Comparison of ENCODE assay signal across 3 fruit fly cellular contexts in genomic region chr3L:3178530-3179096, dm6.
TF ChIP-seq lines count a peak whose summit lies in the region.

TSS of gene MnM (minus strand) at chr3L:3178580.
TSS of gene Girdin (plus strand) at chr3L:3178930.

TF ChIP-seq in whole organism, adult, 20 proteins besides CTCF, POLR2A, EP300 and RAD21 (continued from another document):
- TF ChIP-seq CG14711 (tag; optimal IDR thresholded peaks at IDR 0.05; lab: Kevin White, UChicago) (peak; percentile 14), CG33017 (tag; optimal IDR thresholded peaks at IDR 0.05; lab: Kevin White, UChicago) (no peak)

TF ChIP-seq in whole organism, embryonic, 481 proteins besides CTCF, POLR2A, EP300 and RAD21 (continued from another document and continues in another):
- TF ChIP-seq zen (tag; optimal IDR thresholded peaks at IDR 0.05; lab: Kevin White, UChicago) (peak; percentile 54), dysf (GFP tag; IDR thresholded peaks at IDR 0.05; lab: Robert Waterston, UW) (peak; percentile 64; the same call in 2 of the 3 replicates), pho (GFP tag; optimal IDR thresholded peaks at IDR 0.05; lab: Kevin White, UChicago) (peak; percentile 86), Usf (GFP tag; optimal IDR thresholded peaks at IDR 0.05; lab: Kevin White, UChicago) (no peak), fd96Cb (tag; optimal IDR thresholded peaks at IDR 0.05; lab: Kevin White, UChicago) (peak; percentile 16), onecut (GFP tag; IDR thresholded peaks at IDR 0.05; lab: Robert Waterston, UW) (no peak), CG3838 (GFP tag; optimal IDR thresholded peaks at IDR 0.05; lab: Kevin White, UChicago) (no peak), B-H2 (GFP tag; optimal IDR thresholded peaks at IDR 0.05; lab: Kevin White, UChicago) (no peak), CG12299 (tag; optimal IDR thresholded peaks at IDR 0.05; lab: Kevin White, UChicago) (no peak), CG18476 (GFP tag; optimal IDR thresholded peaks at IDR 0.05; lab: Kevin White, UChicago) (no peak), vnd (GFP tag; IDR thresholded peaks at IDR 0.05; lab: Robert Waterston, UW; ENCODE audit: partially characterized antibody) (peak; percentile 86), Kr (GFP tag; optimal IDR thresholded peaks at IDR 0.05; lab: Kevin White, UChicago) (no peak), CG9797 (GFP tag; optimal IDR thresholded peaks at IDR 0.05; lab: Kevin White, UChicago) (peak; percentile 50), Hsf (GFP tag; optimal IDR thresholded peaks at IDR 0.05; lab: Kevin White, UChicago) (peak; percentile 77), br (optimal IDR thresholded peaks at IDR 0.05; lab: Kevin White, UChicago) (no peak), D (optimal IDR thresholded peaks at IDR 0.05; lab: Kevin White, UChicago) (peak; percentile 91), D (GFP tag; optimal IDR thresholded peaks at IDR 0.05; lab: Kevin White, UChicago) (no peak), abd-A (tag; optimal IDR thresholded peaks at IDR 0.05; lab: Kevin White, UChicago) (no peak), gsb (GFP tag; IDR thresholded peaks at IDR 0.05; lab: Robert Waterston, UW) (no peak), CG11085 (GFP tag; IDR thresholded peaks at IDR 0.05; lab: Robert Waterston, UW) (no peak), CG7271 (tag; optimal IDR thresholded peaks at IDR 0.05; lab: Kevin White, UChicago) (no peak), CG3065 (GFP tag; optimal IDR thresholded peaks at IDR 0.05; lab: Kevin White, UChicago) (no peak), Hand (GFP tag; optimal IDR thresholded peaks at IDR 0.05; lab: Kevin White, UChicago) (no peak), CG4707 (GFP tag; optimal IDR thresholded peaks at IDR 0.05; lab: Kevin White, UChicago) (no peak), Meics (GFP tag; optimal IDR thresholded peaks at IDR 0.05; lab: Kevin White, UChicago) (peak; percentile 22), CG2116 (GFP tag; optimal IDR thresholded peaks at IDR 0.05; lab: Kevin White, UChicago) (peak; percentile 85), Sox100B (GFP tag; optimal IDR thresholded peaks at IDR 0.05; lab: Kevin White, UChicago) (no peak), Doc2 (GFP tag; IDR thresholded peaks at IDR 0.05; lab: Robert Waterston, UW) (no peak), lmd (GFP tag; IDR thresholded peaks at IDR 0.05; lab: Robert Waterston, UW) (peak; percentile 56), CG7357 (GFP tag; IDR thresholded peaks at IDR 0.05; lab: Robert Waterston, UW) (no peak), pros (GFP tag; optimal IDR thresholded peaks at IDR 0.05; lab: Kevin White, UChicago) (no peak), CG31388 (GFP tag; optimal IDR thresholded peaks at IDR 0.05; lab: Kevin White, UChicago) (peak; percentile 17), Scr (GFP tag; IDR thresholded peaks at IDR 0.05; lab: Robert Waterston, UW; ENCODE audit: partially characterized antibody) (peak; percentile 92), CG2199 (GFP tag; IDR thresholded peaks at IDR 0.05; lab: Robert Waterston, UW) (no peak), en (GFP tag; optimal IDR thresholded peaks at IDR 0.05; lab: Kevin White, UChicago) (no peak), CG32767 (GFP tag; IDR thresholded peaks at IDR 0.05; lab: Robert Waterston, UW) (no peak), Side (GFP tag; optimal IDR thresholded peaks at IDR 0.05; lab: Kevin White, UChicago) (peak; percentile 49), grn (GFP tag; optimal IDR thresholded peaks at IDR 0.05; lab: Kevin White, UChicago) (no peak), MESR4 (GFP tag; optimal IDR thresholded peaks at IDR 0.05; lab: Kevin White, UChicago) (peak; percentile 63), pan (optimal IDR thresholded peaks at IDR 0.05; lab: Kevin White, UChicago) (no peak), pan (GFP tag; optimal IDR thresholded peaks at IDR 0.05 in 1 of 2, IDR thresholded peaks at IDR 0.05 in 1 of 2) (no peak), run (tag; optimal IDR thresholded peaks at IDR 0.05; lab: Kevin White, UChicago) (no peak), CG17829 (tag; optimal IDR thresholded peaks at IDR 0.05; lab: Kevin White, UChicago) (peak; percentile 71), CG31224 (GFP tag; IDR thresholded peaks at IDR 0.05; lab: Robert Waterston, UW) (no peak), Bteb2 (GFP tag; optimal IDR thresholded peaks at IDR 0.05; lab: Kevin White, UChicago) (peak; percentile 69), mirr (GFP tag; optimal IDR thresholded peaks at IDR 0.05; lab: Kevin White, UChicago) (no peak), wor (GFP tag; IDR thresholded peaks at IDR 0.05; lab: Robert Waterston, UW) (peak; percentile 24; the same call in 1 of the 2 replicates), CG6854 (GFP tag; optimal IDR thresholded peaks at IDR 0.05; lab: Kevin White, UChicago) (no peak), YL-1 (GFP tag; optimal IDR thresholded peaks at IDR 0.05; lab: Kevin White, UChicago) (peak; percentile 19), CG4820 (GFP tag; optimal IDR thresholded peaks at IDR 0.05; lab: Kevin White, UChicago) (peak; percentile 45), sc (optimal IDR thresholded peaks at IDR 0.05; lab: Kevin White, UChicago) (no peak), sc (GFP tag; optimal IDR thresholded peaks at IDR 0.05; lab: Kevin White, UChicago) (no peak), ham (GFP tag; IDR thresholded peaks at IDR 0.05; lab: Robert Waterston, UW) (no peak), CG16815 (GFP tag; optimal IDR thresholded peaks at IDR 0.05; lab: Kevin White, UChicago) (peak; percentile 4), CG1792 (GFP tag; optimal IDR thresholded peaks at IDR 0.05; lab: Kevin White, UChicago) (peak; percentile 17), B-H1 (GFP tag; IDR thresholded peaks at IDR 0.05; lab: Robert Waterston, UW) (no peak), Oaz (GFP tag; IDR thresholded peaks at IDR 0.05; lab: Robert Waterston, UW) (no peak), CG11456 (GFP tag; IDR thresholded peaks at IDR 0.05; lab: Robert Waterston, UW) (peak; percentile 57; the same call in 2 of the 3 replicates), chn (GFP tag; optimal IDR thresholded peaks at IDR 0.05; lab: Kevin White, UChicago) (peak; percentile 78), HLH4C (GFP tag; IDR thresholded peaks at IDR 0.05; lab: Robert Waterston, UW; ENCODE audit: partially characterized antibody) (peak; percentile 88), CG11398 (GFP tag; optimal IDR thresholded peaks at IDR 0.05; lab: Kevin White, UChicago) (no peak), stwl (tag; optimal IDR thresholded peaks at IDR 0.05; lab: Kevin White, UChicago) (peak; percentile 33), MBD-R2 (GFP tag; IDR thresholded peaks at IDR 0.05; lab: Robert Waterston, UW) (peak; percentile 63; the same call in 1 of the 2 replicates), tx (GFP tag; optimal IDR thresholded peaks at IDR 0.05; lab: Kevin White, UChicago) (peak; percentile 74), Sox102F (GFP tag; optimal IDR thresholded peaks at IDR 0.05; lab: Kevin White, UChicago) (no peak), CG8765 (GFP tag; IDR thresholded peaks at IDR 0.05; lab: Robert Waterston, UW) (no peak), Dp (GFP tag; optimal IDR thresholded peaks at IDR 0.05; lab: Kevin White, UChicago) (peak; percentile 84)

TF ChIP-seq in whole organism, prepupa, 60 proteins besides CTCF, POLR2A, EP300 and RAD21 (continued from another document):
- peak; percentile 38 for TF ChIP-seq Sox15 (GFP tag; optimal IDR thresholded peaks at IDR 0.05; lab: Kevin White, UChicago)
- TF ChIP-seq CG4318 (GFP tag; optimal IDR thresholded peaks at IDR 0.05; lab: Kevin White, UChicago) = no peak
- TF ChIP-seq Eip93F (GFP tag; optimal IDR thresholded peaks at IDR 0.05; lab: Kevin White, UChicago) = no peak
- TF ChIP-seq ss (GFP tag; optimal IDR thresholded peaks at IDR 0.05; lab: Kevin White, UChicago) = no peak
- peak; percentile 19 for TF ChIP-seq Lpt (GFP tag; optimal IDR thresholded peaks at IDR 0.05; lab: Kevin White, UChicago)
- TF ChIP-seq Hr39 (GFP tag; optimal IDR thresholded peaks at IDR 0.05; lab: Kevin White, UChicago) = peak; percentile 81
- no peak for TF ChIP-seq dsx (GFP tag; optimal IDR thresholded peaks at IDR 0.05; lab: Kevin White, UChicago; ENCODE audit: poor library complexity, severe bottlenecking)
- TF ChIP-seq svp (GFP tag; lab: Kevin White, UChicago) = no peak
- TF ChIP-seq esn (GFP tag; optimal IDR thresholded peaks at IDR 0.05; lab: Kevin White, UChicago) = peak; percentile 76
- TF ChIP-seq fd85E (GFP tag; optimal IDR thresholded peaks at IDR 0.05; lab: Kevin White, UChicago) = no peak
- TF ChIP-seq Smox (GFP tag; optimal IDR thresholded peaks at IDR 0.05; lab: Kevin White, UChicago) = peak; percentile 59
- no peak for TF ChIP-seq CG6808 (GFP tag; optimal IDR thresholded peaks at IDR 0.05; lab: Kevin White, UChicago)
- TF ChIP-seq CG11902 (GFP tag; optimal IDR thresholded peaks at IDR 0.05; lab: Kevin White, UChicago) = no peak
- no peak for TF ChIP-seq fkh (GFP tag; optimal IDR thresholded peaks at IDR 0.05; lab: Kevin White, UChicago)
- TF ChIP-seq CG10669 (GFP tag; optimal IDR thresholded peaks at IDR 0.05; lab: Kevin White, UChicago) = no peak
- TF ChIP-seq topi (GFP tag; optimal IDR thresholded peaks at IDR 0.05; lab: Kevin White, UChicago) = no peak
- no peak for TF ChIP-seq Sox14 (GFP tag; optimal IDR thresholded peaks at IDR 0.05; lab: Kevin White, UChicago)
- no peak for TF ChIP-seq Eip78C (GFP tag; lab: Kevin White, UChicago)
- TF ChIP-seq CG16779 (tag; optimal IDR thresholded peaks at IDR 0.05; lab: Kevin White, UChicago) = no peak
- TF ChIP-seq CG11294 (GFP tag; IDR thresholded peaks at IDR 0.05; lab: Robert Waterston, UW) = no peak
- TF ChIP-seq Hr4 (GFP tag; optimal IDR thresholded peaks at IDR 0.05; lab: Kevin White, UChicago) = no peak
- peak; percentile 28; the same call in 1 of the 2 replicates for TF ChIP-seq Gug (GFP tag; IDR thresholded peaks at IDR 0.05; lab: Robert Waterston, UW)
- TF ChIP-seq CG7368 (GFP tag; optimal IDR thresholded peaks at IDR 0.05; lab: Kevin White, UChicago) = no peak
- TF ChIP-seq lz (GFP tag; optimal IDR thresholded peaks at IDR 0.05; lab: Kevin White, UChicago) = peak; percentile 84
- no peak for TF ChIP-seq CG6854 (GFP tag; optimal IDR thresholded peaks at IDR 0.05; lab: Kevin White, UChicago)
- peak; percentile 57 for TF ChIP-seq cyc (GFP tag; optimal IDR thresholded peaks at IDR 0.05; lab: Kevin White, UChicago)
- no peak for TF ChIP-seq achi (GFP tag; optimal IDR thresholded peaks at IDR 0.05; lab: Kevin White, UChicago)
- TF ChIP-seq CG8632 (GFP tag; optimal IDR thresholded peaks at IDR 0.05; lab: Kevin White, UChicago) = no peak
